Fruit fly (Drosophila melanogaster): ENCODE data around the gene Hipk.

The Hipk gene

dm6 chr3L:611639-612611, 69.1 kb downstream of the Hipk start (continued):
- TF ChIP-seq caup (GFP tag; optimal IDR thresholded peaks at IDR 0.05; ENCODE audit: severe bottlenecking) (peak; percentile 81), Dll (GFP tag; IDR thresholded peaks at IDR 0.05; ENCODE audit: partially characterized antibody) (no peak), ssp (GFP tag; IDR thresholded peaks at IDR 0.05) (peak; percentile 52), CG8359 (GFP tag; optimal IDR thresholded peaks at IDR 0.05; ENCODE audit: borderline replicate concordance) (peak; percentile 18), CG12744 (GFP tag; optimal IDR thresholded peaks at IDR 0.05) (peak; percentile 44), CkIIα-i1 (GFP tag; IDR thresholded peaks at IDR 0.05) (0 out of 2 replicates have a peak, but pooled peaks have one; percentile 29), Atf6 (GFP tag; IDR thresholded peaks at IDR 0.05) (peak; percentile 77), CG9727 (GFP tag; optimal IDR thresholded peaks at IDR 0.05) (peak; percentile 68), CG1233 (GFP tag; optimal IDR thresholded peaks at IDR 0.05) (peak; percentile 80), gcm (GFP tag; optimal IDR thresholded peaks at IDR 0.05) (peak; percentile 38), B-H1 (GFP tag; IDR thresholded peaks at IDR 0.05) (peak; percentile 62; the same call in 2 of the 3 replicates), nom (GFP tag; optimal IDR thresholded peaks at IDR 0.05) (peak; percentile 8), da (GFP tag; optimal IDR thresholded peaks at IDR 0.05) (peak; percentile 41), sens (GFP tag) (peak; percentile 83), CG11085 (GFP tag; IDR thresholded peaks at IDR 0.05) (peak; percentile 77), br (optimal IDR thresholded peaks at IDR 0.05) (no peak), CG13296 (GFP tag; optimal IDR thresholded peaks at IDR 0.05) (peak; percentile 84), dm (GFP tag; optimal IDR thresholded peaks at IDR 0.05) (peak; percentile 45), D19B (GFP tag; optimal IDR thresholded peaks at IDR 0.05) (peak; percentile 42), pzg (GFP tag; optimal IDR thresholded peaks at IDR 0.05) (no peak), CG17186 (GFP tag; optimal IDR thresholded peaks at IDR 0.05) (peak; percentile 25), gem (tag; optimal IDR thresholded peaks at IDR 0.05) (peak; percentile 60), CHES-1-like (GFP tag; optimal IDR thresholded peaks at IDR 0.05) (peak; percentile 39), Hr39 (optimal IDR thresholded peaks at IDR 0.05) (no peak), CG8290 (GFP tag; optimal IDR thresholded peaks at IDR 0.05) (no peak), CG8290 (tag; optimal IDR thresholded peaks at IDR 0.05) (peak; percentile 55 to 96), Awh (GFP tag; IDR thresholded peaks at IDR 0.05) (peak; percentile 82), D19A (tag; optimal IDR thresholded peaks at IDR 0.05) (peak; percentile 42), CG10267 (tag; optimal IDR thresholded peaks at IDR 0.05) (peak; percentile 32), ash1 (GFP tag; optimal IDR thresholded peaks at IDR 0.05) (no peak), CG6654 (GFP tag; optimal IDR thresholded peaks at IDR 0.05) (peak; percentile 4), Doc2 (GFP tag; IDR thresholded peaks at IDR 0.05) (peak; percentile 27; the same call in 1 of the 2 replicates), usp (GFP tag; optimal IDR thresholded peaks at IDR 0.05) (no peak), Antp (GFP tag; optimal IDR thresholded peaks at IDR 0.05) (peak; percentile 72), ind (GFP tag; optimal IDR thresholded peaks at IDR 0.05) (peak; percentile 77), MESR4 (GFP tag; optimal IDR thresholded peaks at IDR 0.05) (peak; percentile 8), Dek (tag; optimal IDR thresholded peaks at IDR 0.05) (peak; percentile 51), Xbp1 (GFP tag; optimal IDR thresholded peaks at IDR 0.05) (peak; percentile 60), fd64A (GFP tag; optimal IDR thresholded peaks at IDR 0.05) (no peak), dimm (GFP tag; IDR thresholded peaks at IDR 0.05) (peak; percentile 57), pan (optimal IDR thresholded peaks at IDR 0.05) (no peak), pan (GFP tag; optimal IDR thresholded peaks at IDR 0.05 in 1 of 2, IDR thresholded peaks at IDR 0.05 in 1 of 2) (peak in 1 of 2 experiments; percentile 86), CG33213 (GFP tag; optimal IDR thresholded peaks at IDR 0.05) (peak; percentile 41), Opbp (GFP tag; IDR thresholded peaks at IDR 0.05; ENCODE audit: partially characterized antibody) (peak; percentile 42; the same call in 1 of the 3 replicates), HmgZ (tag; optimal IDR thresholded peaks at IDR 0.05) (peak; percentile 61), chif (GFP tag; optimal IDR thresholded peaks at IDR 0.05) (peak in 1 of 2 experiments; percentile 21), pros (GFP tag; optimal IDR thresholded peaks at IDR 0.05) (no peak), CG31441 (GFP tag; IDR thresholded peaks at IDR 0.05) (peak; percentile 71), CG16863 (GFP tag; optimal IDR thresholded peaks at IDR 0.05) (peak; percentile 39)

Data from whole organism, embryonic.